Fruit fly (Drosophila melanogaster) whole organism, adult: ENCODE results near the gene CG8219.

Experiments used
- CG33017 ChIP-seq: fragments of 200-800 bp; sonication (Bioruptor generic); optimal IDR thresholded peaks from 2 replicates; lab custom pipeline; 2018; ENCODE audit warnings: missing biosample characterization, mild to moderate bottlenecking, missing genetic modification characterization, moderate library complexity
- CG5204 ChIP-seq: fragments of 200-800 bp; sonication (Bioruptor generic); optimal IDR thresholded peaks from 2 replicates; lab custom pipeline; 2016; ENCODE audit warnings: missing biosample characterization, missing genetic modification characterization
- CG7101 ChIP-seq: fragments of 200-800 bp; sonication (Bioruptor generic); optimal IDR thresholded peaks from 2 replicates; lab custom pipeline; 2018; ENCODE audit warnings: missing biosample characterization, mild to moderate bottlenecking, missing genetic modification characterization, moderate library complexity
- Crg-1 ChIP-seq: fragments of 200-800 bp; sonication (Bioruptor generic); optimal IDR thresholded peaks from 2 replicates; lab custom pipeline; 2016; ENCODE audit warnings: missing biosample characterization, missing genetic modification characterization
- kay ChIP-seq: fragments of 200-800 bp; sonication (Bioruptor generic); peaks from one replicate; lab custom pipeline; 2016; ENCODE audit warnings: missing biosample characterization, missing genetic modification characterization, borderline replicate concordance

DNA sequence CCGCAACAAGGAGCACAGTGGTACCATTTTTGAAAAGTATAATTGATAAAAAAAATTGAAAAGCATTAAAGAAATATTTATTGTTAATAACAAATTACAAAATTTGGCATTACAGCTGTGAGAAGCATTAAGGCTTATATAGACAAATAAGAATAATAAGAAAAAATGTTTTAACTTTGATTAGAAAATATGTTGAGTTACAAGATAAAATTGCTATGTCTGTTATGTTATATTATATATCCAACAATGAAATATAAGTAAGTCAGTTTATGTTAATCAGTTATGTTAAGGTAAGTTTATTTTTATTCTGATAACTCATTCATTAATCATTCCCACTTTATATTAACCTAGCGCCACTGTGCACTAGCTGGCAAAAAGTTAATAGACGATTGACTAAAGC, 40.4 kb upstream of the CG8219 start:
- TF ChIP-seq CG33017 (tag; lab: Kevin White, UChicago): no peak
- TF ChIP-seq Crg-1 (GFP tag; lab: Kevin White, UChicago): no peak
- no peak for TF ChIP-seq CG7101 (tag; lab: Kevin White, UChicago)
- no peak for TF ChIP-seq kay (GFP tag; lab: Kevin White, UChicago)
- TF ChIP-seq CG5204 (GFP tag; lab: Kevin White, UChicago): no peak
